Worm (Caenorhabditis elegans) whole organism, late embryonic: Measurements from ENCODE around the gene srw-61.

Experiments
- C38D4.7 ChIP-seq: fragments of 200-800 bp; sonication (Bioruptor generic); optimal IDR thresholded peaks from 2 replicates; lab custom pipeline; 2018; ENCODE audit warnings: mild to moderate bottlenecking, missing genetic modification characterization, moderate library complexity, missing compliant biosample characterization
- ama-1 ChIP-seq: fragments of 150-350 bp; optimal IDR thresholded peaks from 2 replicates; lab custom pipeline; 2014
- ceh-34 ChIP-seq: sonication (generic microtip); optimal IDR thresholded peaks from 2 replicates; lab custom pipeline; 2016; ENCODE audit warnings: mild to moderate bottlenecking, missing genetic modification characterization, missing compliant biosample characterization
- eyg-1 ChIP-seq: sonication (generic microtip); optimal IDR thresholded peaks from 2 replicates; lab custom pipeline; 2016; ENCODE audit warnings: missing genotype, missing genetic modification characterization, missing compliant biosample characterization
- nfya-1 ChIP-seq: sonication (generic microtip); optimal IDR thresholded peaks from 2 replicates; lab custom pipeline; 2017; ENCODE audit warnings: missing genetic modification characterization, mild to moderate bottlenecking, missing compliant biosample characterization, antibody characterized with exemption, moderate library complexity
- nhr-11 ChIP-seq: fragments of 150-350 bp; optimal IDR thresholded peaks from 2 replicates; lab custom pipeline; 2014; ENCODE audit warnings: missing biosample characterization, missing genetic modification characterization
- pha-4 ChIP-seq: fragments of 150-350 bp; optimal IDR thresholded peaks from 2 replicates; lab custom pipeline; 2018; ENCODE audit warnings: missing biosample characterization, missing genetic modification reagents, missing genetic modification characterization
- pqm-1 ChIP-seq: sonication (generic microtip); optimal IDR thresholded peaks from 2 replicates; lab custom pipeline; 2016; ENCODE audit warnings: missing genetic modification characterization, missing compliant biosample characterization
- ref-2 ChIP-seq: sonication (generic microtip); optimal IDR thresholded peaks from 2 replicates; lab custom pipeline; 2016; ENCODE audit warnings: missing genetic modification characterization, missing compliant biosample characterization
- sdc-2 ChIP-seq: sonication (generic microtip); optimal IDR thresholded peaks from 2 replicates; lab custom pipeline; 2016; ENCODE audit warnings: missing genotype, missing genetic modification characterization, missing compliant biosample characterization
- ztf-16 ChIP-seq: sonication (generic microtip); optimal IDR thresholded peaks from 2 replicates; lab custom pipeline; 2017; ENCODE audit warnings: missing genetic modification characterization, missing compliant biosample characterization

ce11 chrIV:16280614-16281013 lies 42.2 kb upstream of the srw-61 start, which contains the start of gene clec-191:
- no peak for TF ChIP-seq ref-2 (tag; lab: Kevin White, UChicago)
- TF ChIP-seq C38D4.7 (GFP tag; lab: Kevin White, UChicago): no peak
- no peak for TF ChIP-seq ceh-34 (tag; lab: Kevin White, UChicago)
- no peak for TF ChIP-seq pha-4 (tag; lab: Kevin White, UChicago)
- TF ChIP-seq ztf-16 (tag; lab: Kevin White, UChicago): no peak
- no peak for TF ChIP-seq pqm-1 (tag; lab: Kevin White, UChicago)
- no peak for TF ChIP-seq nhr-11 (tag; lab: Kevin White, UChicago)
- TF ChIP-seq ama-1 (lab: Kevin White, UChicago): no peak
- TF ChIP-seq sdc-2 (tag; lab: Kevin White, UChicago): no peak
- no peak for TF ChIP-seq nfya-1 (tag; lab: Kevin White, UChicago)
- TF ChIP-seq eyg-1 (tag; lab: Kevin White, UChicago): no peak
